Fruit fly (Drosophila melanogaster) whole organism, prepupa: ENCODE measurements around the gene CG7879.
A peak's percentile ranks its signal among the peaks of the same experiment; 100 is the strongest.

Experiments used
- Blimp-1 ChIP-seq: fragments of 200-800 bp; sonication (Bioruptor generic); optimal IDR thresholded peaks from 3 replicates; lab custom pipeline; 2017; ENCODE audit warnings: missing biosample characterization, missing genetic modification characterization, mild to moderate bottlenecking, moderate library complexity, missing genetic modification reagents
- CG10631 ChIP-seq: fragments of 200-800 bp; sonication (Bioruptor generic); optimal IDR thresholded peaks from 2 replicates; lab custom pipeline; 2016; ENCODE audit warnings: missing biosample characterization, missing genetic modification characterization
- CG11762 ChIP-seq: fragments of 200-800 bp; sonication (Bioruptor generic); optimal IDR thresholded peaks from 3 replicates; lab custom pipeline; 2016; ENCODE audit warnings: missing biosample characterization, missing genetic modification characterization; ENCODE audit not compliant: insufficient read depth
- CG15336 ChIP-seq: fragments of 200-800 bp; sonication (Bioruptor generic); IDR thresholded peaks from 2 replicates; pipeline ENCODE4 v1.3.6; 2022; ENCODE audit warnings: missing biosample characterization, missing genetic modification characterization
- CG1621 ChIP-seq: fragments of 200-800 bp; sonication (Bioruptor generic); optimal IDR thresholded peaks from 3 replicates; lab custom pipeline; 2018; ENCODE audit warnings: missing biosample characterization, mild to moderate bottlenecking, missing genetic modification characterization
- CG16779 ChIP-seq: fragments of 200-800 bp; sonication (Bioruptor generic); optimal IDR thresholded peaks from 3 replicates; lab custom pipeline; 2017; ENCODE audit warnings: missing biosample characterization, mild to moderate bottlenecking, missing genetic modification characterization
- CG32006 ChIP-seq: fragments of 200-800 bp; sonication (Bioruptor generic); optimal IDR thresholded peaks from 3 replicates; lab custom pipeline; 2017; ENCODE audit warnings: missing biosample characterization, mild to moderate bottlenecking, missing genetic modification characterization
- CG3919 ChIP-seq: fragments of 200-800 bp; sonication (Bioruptor generic); optimal IDR thresholded peaks from 3 replicates; lab custom pipeline; 2016; ENCODE audit warnings: missing biosample characterization, missing genetic modification characterization
- CG6163 ChIP-seq: fragments of 200-800 bp; sonication (Bioruptor generic); IDR thresholded peaks from 3 replicates; pipeline ENCODE4 v1.3.6; 2022; ENCODE audit warnings: missing biosample characterization, missing genetic modification characterization
- CG6808 ChIP-seq: fragments of 200-800 bp; sonication (Bioruptor generic); optimal IDR thresholded peaks from 3 replicates; lab custom pipeline; 2017; ENCODE audit warnings: missing biosample characterization, missing genetic modification characterization, mild to moderate bottlenecking, moderate library complexity, missing genetic modification reagents
- CG7368 ChIP-seq: fragments of 200-800 bp; sonication (Bioruptor generic); optimal IDR thresholded peaks from 3 replicates; lab custom pipeline; 2016; ENCODE audit warnings: missing biosample characterization, missing genetic modification characterization
- CG8119 ChIP-seq: fragments of 200-800 bp; sonication (Bioruptor generic); IDR thresholded peaks from 3 replicates; pipeline ENCODE4 v1.3.6; 2022; ENCODE audit warnings: missing biosample characterization, missing genetic modification characterization
- CG8319 ChIP-seq: fragments of 200-800 bp; sonication (Bioruptor generic); optimal IDR thresholded peaks from 3 replicates; lab custom pipeline; 2016; ENCODE audit warnings: missing biosample characterization, missing genetic modification characterization
- Eip75B ChIP-seq: fragments of 200-800 bp; sonication (Bioruptor generic); optimal IDR thresholded peaks from 3 replicates; lab custom pipeline; 2016; ENCODE audit warnings: missing biosample characterization, missing genetic modification characterization
- Eip78C ChIP-seq: fragments of 200-800 bp; sonication (Bioruptor generic); peaks from one replicate; lab custom pipeline; 2016; ENCODE audit warnings: missing biosample characterization, missing genetic modification characterization
- Eip93F ChIP-seq: fragments of 200-800 bp; sonication (Bioruptor generic); optimal IDR thresholded peaks from 2 replicates; lab custom pipeline; 2016; ENCODE audit warnings: missing biosample characterization, mild to moderate bottlenecking, missing genetic modification characterization
- Ets21C ChIP-seq: fragments of 200-800 bp; sonication (Bioruptor generic); optimal IDR thresholded peaks from 3 replicates; lab custom pipeline; 2016; ENCODE audit warnings: missing biosample characterization, missing genetic modification characterization
- Ets96B ChIP-seq: fragments of 200-800 bp; optimal IDR thresholded peaks from 2 replicates; lab custom pipeline; 2019; ENCODE audit warnings: missing biosample characterization, mild to moderate bottlenecking, missing genetic modification characterization, moderate library complexity
- Gug ChIP-seq: fragments of 200-800 bp; sonication (Bioruptor generic); IDR thresholded peaks from 2 replicates; pipeline ENCODE4 v1.3.6; 2022; ENCODE audit warnings: missing biosample characterization, missing genetic modification characterization
- Hr39 ChIP-seq: fragments of 200-800 bp; sonication (Bioruptor generic); optimal IDR thresholded peaks from 2 replicates; lab custom pipeline; 2016; ENCODE audit warnings: missing biosample characterization, missing genetic modification characterization
- Hr4 ChIP-seq: fragments of 200-800 bp; sonication (Bioruptor generic); optimal IDR thresholded peaks from 3 replicates; lab custom pipeline; 2016; ENCODE audit warnings: missing biosample characterization, missing genetic modification characterization
- Lpt ChIP-seq: fragments of 200-800 bp; sonication (Bioruptor generic); optimal IDR thresholded peaks from 3 replicates; lab custom pipeline; 2016; ENCODE audit warnings: missing biosample characterization, missing genetic modification characterization
- Sox102F ChIP-seq: fragments of 200-800 bp; sonication (Bioruptor generic); optimal IDR thresholded peaks from 2 replicates; lab custom pipeline; 2016; ENCODE audit warnings: missing biosample characterization, mild to moderate bottlenecking, missing genetic modification characterization
- Sox14 ChIP-seq: fragments of 200-800 bp; sonication (Bioruptor generic); optimal IDR thresholded peaks from 3 replicates; lab custom pipeline; 2016; ENCODE audit warnings: missing biosample characterization, missing genetic modification characterization
- achi ChIP-seq: fragments of 200-800 bp; sonication (Bioruptor generic); optimal IDR thresholded peaks from 3 replicates; lab custom pipeline; 2016; ENCODE audit warnings: missing biosample characterization, missing genetic modification characterization
- acj6 ChIP-seq: fragments of 200-800 bp; sonication (Bioruptor generic); optimal IDR thresholded peaks from 3 replicates; lab custom pipeline; 2016; ENCODE audit warnings: missing biosample characterization, missing genetic modification characterization
- cyc ChIP-seq: fragments of 200-800 bp; sonication (Bioruptor generic); optimal IDR thresholded peaks from 3 replicates; lab custom pipeline; 2016; ENCODE audit warnings: missing biosample characterization, missing genetic modification characterization
- dsx ChIP-seq: fragments of 200-800 bp; optimal IDR thresholded peaks from 3 replicates; lab custom pipeline; 2019; ENCODE audit warnings: missing biosample characterization, mild to moderate bottlenecking, missing genetic modification characterization, moderate library complexity; ENCODE audit not compliant: poor library complexity, severe bottlenecking
- eg ChIP-seq: fragments of 200-800 bp; sonication (Bioruptor generic); IDR thresholded peaks from 3 replicates; pipeline ENCODE4 v1.3.6; 2022; ENCODE audit warnings: missing biosample characterization, missing genetic modification characterization
- esn ChIP-seq: fragments of 200-800 bp; sonication (Bioruptor generic); optimal IDR thresholded peaks from 2 replicates; lab custom pipeline; 2016; ENCODE audit warnings: missing biosample characterization, mild to moderate bottlenecking, missing genetic modification characterization, moderate library complexity
- fd85E ChIP-seq: fragments of 200-800 bp; sonication (Bioruptor generic); optimal IDR thresholded peaks from 3 replicates; lab custom pipeline; 2016; ENCODE audit warnings: missing biosample characterization, missing genetic modification characterization
- lz ChIP-seq: fragments of 200-800 bp; sonication (Bioruptor generic); optimal IDR thresholded peaks from 3 replicates; lab custom pipeline; 2016; ENCODE audit warnings: missing biosample characterization, missing genetic modification characterization
- net ChIP-seq: fragments of 200-800 bp; sonication (Bioruptor generic); optimal IDR thresholded peaks from 3 replicates; lab custom pipeline; 2016; ENCODE audit warnings: missing biosample characterization, missing genetic modification characterization
- spab ChIP-seq: fragments of 200-800 bp; sonication (Bioruptor generic); optimal IDR thresholded peaks from 2 replicates; lab custom pipeline; 2017; ENCODE audit warnings: missing biosample characterization, mild to moderate bottlenecking, missing genetic modification characterization, missing genetic modification reagents
- svp ChIP-seq: fragments of 200-800 bp; sonication (Bioruptor generic); peaks from one replicate; lab custom pipeline; 2016; ENCODE audit warnings: missing biosample characterization, missing genetic modification characterization
- vri ChIP-seq: fragments of 200-800 bp; sonication (Bioruptor generic); optimal IDR thresholded peaks from 3 replicates; lab custom pipeline; 2016; ENCODE audit warnings: missing biosample characterization, mild to moderate bottlenecking, missing genetic modification characterization

Gene CG7879

dm6 chr3L:1614465-1615084 lies 46.2 kb upstream of the CG7879 start:
- TF ChIP-seq CG8319 (GFP tag; lab: Kevin White, UChicago): no peak
- TF ChIP-seq svp (GFP tag; lab: Kevin White, UChicago): peak; percentile 57
- no peak for TF ChIP-seq Eip75B (GFP tag; lab: Kevin White, UChicago)
- TF ChIP-seq CG1621 (tag; lab: Kevin White, UChicago): no peak
- no peak for TF ChIP-seq Ets21C (GFP tag; lab: Kevin White, UChicago)
- TF ChIP-seq Hr4 (GFP tag; lab: Kevin White, UChicago): no peak
- no peak for TF ChIP-seq fd85E (GFP tag; lab: Kevin White, UChicago)
- TF ChIP-seq acj6 (GFP tag; lab: Kevin White, UChicago): no peak

dm6 chr3L:1609611-1610010 lies 41.2 kb upstream of the CG7879 start:
- no peak for TF ChIP-seq esn
- peak; percentile 43; the same call in 2 of the 3 replicates for TF ChIP-seq eg (GFP tag; lab: Robert Waterston, UW)
- peak; percentile 19; the same call in 1 of the 2 replicates for TF ChIP-seq Gug
- TF ChIP-seq net: peak; percentile 21
- TF ChIP-seq CG8119 (GFP tag; lab: Robert Waterston, UW): peak; percentile 28; the same call in 1 of the 3 replicates
- no peak for TF ChIP-seq cyc
- TF ChIP-seq svp (GFP tag; lab: Kevin White, UChicago): peak; percentile 52
- peak; percentile 6 for TF ChIP-seq CG3919 (GFP tag; lab: Kevin White, UChicago)
- TF ChIP-seq Lpt (GFP tag; lab: Kevin White, UChicago): peak; percentile 23
- no peak for TF ChIP-seq lz
- TF ChIP-seq CG11762 (GFP tag; lab: Kevin White, UChicago): no peak
- peak; percentile 46; the same call in 1 of the 2 replicates for TF ChIP-seq CG15336 (GFP tag; lab: Robert Waterston, UW)
- peak; percentile 9 for TF ChIP-seq Sox14 (GFP tag; lab: Kevin White, UChicago)
- peak; percentile 77 for TF ChIP-seq Eip78C (GFP tag; lab: Kevin White, UChicago)
- TF ChIP-seq dsx (GFP tag; lab: Kevin White, UChicago): peak; percentile 38
- no peak for TF ChIP-seq Blimp-1
- peak; percentile 38 for TF ChIP-seq CG32006
- no peak for TF ChIP-seq vri (GFP tag; lab: Kevin White, UChicago)
- peak; percentile 11 for TF ChIP-seq acj6 (GFP tag; lab: Kevin White, UChicago)
- no peak for TF ChIP-seq CG1621 (tag; lab: Kevin White, UChicago)
- TF ChIP-seq CG10631 (GFP tag; lab: Kevin White, UChicago): peak; percentile 19
- no peak for TF ChIP-seq spab
- TF ChIP-seq CG6163: no peak
- TF ChIP-seq achi (GFP tag; lab: Kevin White, UChicago): peak; percentile 20
- TF ChIP-seq Hr4 (GFP tag; lab: Kevin White, UChicago): peak; percentile 42
- TF ChIP-seq CG7368 (GFP tag; lab: Kevin White, UChicago): no peak

dm6 chr3L:1602833-1603128 lies 34.4 kb upstream of the CG7879 start, which contains the start of the genes CG18170 and CG33791:
Gene CG18170, plus strand, starts transcription at chr3L:1602954.
Gene CG33791, plus strand, starts transcription at chr3L:1602954.
- TF ChIP-seq CG7368 (GFP tag; lab: Kevin White, UChicago) (no peak), CG3919 (GFP tag; lab: Kevin White, UChicago) (no peak), Ets96B (no peak), CG16779 (tag; lab: Kevin White, UChicago) (no peak), Sox102F (no peak), Hr39 (no peak), Eip93F (GFP tag; lab: Kevin White, UChicago) (no peak), acj6 (GFP tag; lab: Kevin White, UChicago) (no peak), Lpt (GFP tag; lab: Kevin White, UChicago) (no peak), lz (no peak), achi (GFP tag; lab: Kevin White, UChicago) (no peak), CG1621 (tag; lab: Kevin White, UChicago) (no peak), CG6808 (GFP tag; lab: Kevin White, UChicago) (no peak), vri (GFP tag; lab: Kevin White, UChicago) (no peak)
